Worm (Caenorhabditis elegans) whole organism, early embryonic: ENCODE results near the gene spk-1.

Experiments
- B0310.2 ChIP-seq: sonication (generic microtip); optimal IDR thresholded peaks from 2 replicates; lab custom pipeline; 2016; ENCODE audit warnings: mild to moderate bottlenecking, missing genetic modification characterization, missing compliant biosample characterization
- F13C5.2 ChIP-seq: sonication (generic microtip); optimal IDR thresholded peaks from 2 replicates; lab custom pipeline; 2017; ENCODE audit warnings: mild to moderate bottlenecking, missing genetic modification characterization, inconsistent platforms, missing compliant biosample characterization
- aly-1 ChIP-seq: sonication (generic microtip); optimal IDR thresholded peaks from 2 replicates; lab custom pipeline; 2016; ENCODE audit warnings: missing genetic modification characterization, missing compliant biosample characterization
- ama-1 ChIP-seq: fragments of 150-350 bp; optimal IDR thresholded peaks from 2 replicates; lab custom pipeline; 2014
- ceh-13 ChIP-seq: fragments of 200-800 bp; sonication (Bioruptor generic); optimal IDR thresholded peaks from 2 replicates; lab custom pipeline; 2018; ENCODE audit warnings: mild to moderate bottlenecking, missing genetic modification characterization, missing compliant biosample characterization
- ceh-36 ChIP-seq: sonication (generic microtip); optimal IDR thresholded peaks from 2 replicates; lab custom pipeline; 2016; ENCODE audit warnings: missing genetic modification characterization, inconsistent platforms, missing compliant biosample characterization
- ets-7 ChIP-seq: sonication (generic microtip); optimal IDR thresholded peaks from 2 replicates; lab custom pipeline; 2016; ENCODE audit warnings: missing genotype, missing genetic modification characterization, missing compliant biosample characterization
- flt-1 ChIP-seq: fragments of 200-800 bp; sonication (Bioruptor generic); IDR thresholded peaks from 2 replicates; pipeline ENCODE4 v1.3.6; 2022; ENCODE audit warnings: missing genetic modification characterization, missing compliant biosample characterization
- hmbx-1 ChIP-seq: sonication (generic microtip); optimal IDR thresholded peaks from 2 replicates; lab custom pipeline; 2016; ENCODE audit warnings: mild to moderate bottlenecking, missing genetic modification characterization, missing compliant biosample characterization
- hmg-4 ChIP-seq: fragments of 200-800 bp; sonication (Bioruptor generic); optimal IDR thresholded peaks from 2 replicates; lab custom pipeline; 2018; ENCODE audit warnings: mild to moderate bottlenecking, missing genetic modification characterization, missing compliant biosample characterization
- hnd-1 ChIP-seq: sonication (generic microtip); optimal IDR thresholded peaks from 2 replicates; lab custom pipeline; 2016; ENCODE audit warnings: missing genetic modification characterization, missing compliant biosample characterization
- pes-1 ChIP-seq: fragments of 200-800 bp; sonication (Bioruptor generic); IDR thresholded peaks from 2 replicates; pipeline ENCODE4 v1.3.6; 2022; ENCODE audit warnings: missing genetic modification reagents, missing genetic modification characterization, missing compliant biosample characterization
- scrt-1 ChIP-seq: fragments of 200-800 bp; sonication (Bioruptor generic); IDR thresholded peaks from 2 replicates; pipeline ENCODE4 v1.3.6; 2022; ENCODE audit warnings: missing genetic modification characterization, missing compliant biosample characterization
- sea-1 ChIP-seq: fragments of 200-800 bp; sonication (Bioruptor generic); conservative IDR thresholded peaks from 2 replicates; pipeline ENCODE4 v1.3.6; 2022; ENCODE audit warnings: missing genetic modification characterization, missing compliant biosample characterization
- tbx-11 ChIP-seq: fragments of 200-800 bp; sonication (Bioruptor generic); IDR thresholded peaks from 2 replicates; pipeline ENCODE4 v1.3.6; 2022; ENCODE audit warnings: missing genetic modification characterization, missing compliant biosample characterization
- tbx-37 ChIP-seq: fragments of 200-800 bp; sonication (Bioruptor generic); conservative IDR thresholded peaks from 2 replicates; pipeline ENCODE4 v1.3.6; 2022; ENCODE audit warnings: missing genetic modification reagents, missing genetic modification characterization, missing compliant biosample characterization
- tra-4 ChIP-seq: sonication (generic microtip); optimal IDR thresholded peaks from 2 replicates; lab custom pipeline; 2017; ENCODE audit warnings: missing genetic modification characterization, missing compliant biosample characterization

Gene spk-1

DNA sequence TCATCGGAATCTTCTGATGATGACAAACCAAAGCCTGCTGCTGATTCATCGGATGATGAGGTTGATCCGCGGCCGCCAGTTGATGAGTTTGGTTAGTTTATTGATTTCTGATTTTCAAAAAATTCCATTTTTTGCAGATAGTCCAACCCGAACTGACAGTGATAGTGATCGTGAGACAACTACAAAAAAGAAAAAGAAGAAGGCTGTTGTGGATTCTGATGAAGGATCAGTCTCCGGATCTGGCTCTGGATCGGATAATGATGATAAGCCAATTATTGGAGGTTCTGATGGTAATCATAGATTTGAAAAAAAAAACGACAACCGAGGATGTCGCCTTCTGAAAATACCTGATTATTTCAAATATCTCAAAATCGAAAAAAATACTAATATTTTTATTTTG is 39.7 kb downstream of the spk-1 start:
- no peak for TF ChIP-seq tra-4 (tag; lab: Kevin White, UChicago)
- TF ChIP-seq ets-7, result no peak
- no peak for TF ChIP-seq ama-1 (lab: Kevin White, UChicago)
- TF ChIP-seq hnd-1 (tag; lab: Kevin White, UChicago), result no peak
- no peak for TF ChIP-seq hmg-4 (GFP tag; lab: Kevin White, UChicago)
- no peak for TF ChIP-seq sea-1 (GFP tag; lab: Robert Waterston, UW)
- TF ChIP-seq pes-1 (GFP tag; lab: Robert Waterston, UW), result no peak
- no peak for TF ChIP-seq aly-1
- no peak for TF ChIP-seq tbx-11 (GFP tag; lab: Robert Waterston, UW)
- TF ChIP-seq hmbx-1 (tag; lab: Kevin White, UChicago), result no peak
- no peak for TF ChIP-seq ceh-13 (GFP tag; lab: Kevin White, UChicago)
- TF ChIP-seq B0310.2 (tag; lab: Kevin White, UChicago), result no peak
- TF ChIP-seq ceh-36 (tag; lab: Kevin White, UChicago), result no peak
- no peak for TF ChIP-seq F13C5.2
- TF ChIP-seq flt-1 (GFP tag; lab: Robert Waterston, UW), result no peak
- TF ChIP-seq scrt-1 (GFP tag; lab: Robert Waterston, UW), result no peak
- no peak for TF ChIP-seq tbx-37 (GFP tag; lab: Robert Waterston, UW)

DNA sequence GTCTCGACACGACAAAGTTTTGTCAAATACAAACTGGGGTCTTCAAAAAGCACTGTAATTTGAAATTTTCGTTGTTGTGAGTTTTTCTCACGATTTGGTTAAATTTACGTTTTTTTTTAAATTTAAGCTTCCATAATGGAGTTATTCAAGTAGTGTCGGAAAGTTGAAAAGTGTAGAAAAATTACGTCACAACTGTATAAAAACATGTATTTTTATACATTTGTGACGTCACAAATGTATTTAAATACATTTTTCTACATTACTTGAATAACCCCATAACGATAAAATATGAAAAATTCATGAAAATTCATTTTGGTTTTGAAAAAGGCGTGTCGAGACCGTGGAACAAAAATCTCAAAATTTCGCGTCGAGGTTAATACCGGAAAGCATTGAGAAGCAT is 41.0 kb downstream of the spk-1 start:
- no peak for TF ChIP-seq hnd-1 (tag; lab: Kevin White, UChicago)
- TF ChIP-seq ceh-36 (tag; lab: Kevin White, UChicago), result no peak
- TF ChIP-seq aly-1, result no peak
- TF ChIP-seq F13C5.2, result no peak
- TF ChIP-seq flt-1 (GFP tag; lab: Robert Waterston, UW), result no peak
- TF ChIP-seq B0310.2 (tag; lab: Kevin White, UChicago), result no peak
- TF ChIP-seq hmg-4 (GFP tag; lab: Kevin White, UChicago), result no peak
- no peak for TF ChIP-seq scrt-1 (GFP tag; lab: Robert Waterston, UW)

DNA sequence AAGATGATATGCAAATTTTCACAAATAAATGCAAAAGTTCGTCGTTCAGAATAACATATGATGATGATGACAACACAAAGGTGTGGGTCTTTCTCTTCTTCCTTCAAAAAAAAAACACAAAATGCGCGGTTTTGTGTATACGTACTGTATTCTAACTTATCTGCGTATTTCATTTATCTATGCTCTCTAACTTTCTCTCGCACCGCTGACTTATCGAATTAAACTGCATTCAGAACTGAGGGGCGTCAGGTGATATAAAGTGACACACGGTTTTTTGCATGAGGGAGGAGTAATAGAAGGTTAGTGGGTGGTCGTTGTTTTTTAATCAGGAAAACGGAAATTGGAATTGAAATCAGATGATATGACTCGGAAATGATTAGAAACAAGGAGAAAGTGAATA is 43.9 kb downstream of the spk-1 start, which contains the start of gene sod-4:
TSS of gene sod-4 (minus strand) at position 109 of the 400 bp plus-strand sequence.
- TF ChIP-seq aly-1, result no peak
- TF ChIP-seq ceh-36 (tag; lab: Kevin White, UChicago), result no peak
- TF ChIP-seq sea-1 (GFP tag; lab: Robert Waterston, UW), result no peak
- TF ChIP-seq B0310.2 (tag; lab: Kevin White, UChicago), result no peak
- TF ChIP-seq tbx-37 (GFP tag; lab: Robert Waterston, UW), result no peak
- no peak for TF ChIP-seq tbx-11 (GFP tag; lab: Robert Waterston, UW)

DNA sequence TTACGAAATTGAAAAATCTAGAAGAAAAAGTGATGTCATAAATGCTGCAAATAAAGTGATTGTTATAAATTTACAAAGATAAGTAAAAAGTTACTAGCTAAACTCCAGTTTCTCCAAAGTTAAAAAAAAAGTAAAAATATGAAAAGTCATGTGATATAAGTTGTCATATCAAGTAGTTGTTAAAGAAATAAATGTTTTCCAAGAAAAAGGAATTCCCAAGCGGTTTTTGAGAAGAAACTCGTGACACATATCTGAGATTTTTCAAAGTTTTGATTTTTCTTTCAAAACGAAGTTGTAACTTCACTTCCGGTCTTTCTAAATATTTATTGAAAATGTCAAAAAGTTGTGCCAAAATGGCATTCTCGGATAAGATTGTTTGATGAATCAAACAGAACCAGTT is 44.7 kb downstream of the spk-1 start:
- TF ChIP-seq ama-1 (lab: Kevin White, UChicago), result no peak
- TF ChIP-seq flt-1 (GFP tag; lab: Robert Waterston, UW), result no peak
- no peak for TF ChIP-seq aly-1
- TF ChIP-seq tbx-11 (GFP tag; lab: Robert Waterston, UW), result no peak
- no peak for TF ChIP-seq ets-7
- TF ChIP-seq tra-4 (tag; lab: Kevin White, UChicago), result no peak
- TF ChIP-seq ceh-36 (tag; lab: Kevin White, UChicago), result no peak
- no peak for TF ChIP-seq hmg-4 (GFP tag; lab: Kevin White, UChicago)
- no peak for TF ChIP-seq pes-1 (GFP tag; lab: Robert Waterston, UW)
- no peak for TF ChIP-seq scrt-1 (GFP tag; lab: Robert Waterston, UW)
- no peak for TF ChIP-seq B0310.2 (tag; lab: Kevin White, UChicago)
- no peak for TF ChIP-seq hmbx-1 (tag; lab: Kevin White, UChicago)
- no peak for TF ChIP-seq hnd-1 (tag; lab: Kevin White, UChicago)
- TF ChIP-seq F13C5.2, result no peak
- TF ChIP-seq ceh-13 (GFP tag; lab: Kevin White, UChicago), result no peak
- no peak for TF ChIP-seq tbx-37 (GFP tag; lab: Robert Waterston, UW)
- no peak for TF ChIP-seq sea-1 (GFP tag; lab: Robert Waterston, UW)

DNA sequence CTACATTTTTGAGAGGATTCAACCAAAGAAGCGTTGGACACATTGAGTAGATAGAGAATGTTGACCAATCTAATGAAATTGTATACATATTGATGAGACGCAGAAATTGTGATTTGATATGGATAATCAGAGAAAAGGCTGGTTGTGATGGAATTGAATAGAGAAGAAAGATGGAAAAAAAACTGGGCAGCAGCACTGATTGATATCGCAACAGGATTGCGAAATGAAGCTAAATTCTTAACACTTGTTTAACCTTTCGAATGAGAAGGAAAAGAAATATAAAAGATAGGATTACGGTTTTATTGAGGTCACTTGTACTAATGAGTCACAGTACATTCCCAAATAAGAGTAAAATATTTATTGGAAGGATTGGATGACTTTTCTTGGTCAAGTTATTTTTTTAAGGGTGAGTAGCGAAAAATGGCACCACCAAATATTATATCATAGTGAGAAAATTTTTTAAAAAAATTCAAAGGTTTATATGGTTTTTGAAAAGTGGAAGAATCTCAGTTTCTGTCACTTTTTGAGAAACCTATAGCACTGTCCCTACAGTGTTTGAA is 45.8 kb downstream of the spk-1 start:
- TF ChIP-seq hmg-4 (GFP tag; lab: Kevin White, UChicago), result no peak
- no peak for TF ChIP-seq ama-1 (lab: Kevin White, UChicago)
- TF ChIP-seq flt-1 (GFP tag; lab: Robert Waterston, UW), result no peak
- no peak for TF ChIP-seq tbx-37 (GFP tag; lab: Robert Waterston, UW)
- TF ChIP-seq aly-1, result no peak
- no peak for TF ChIP-seq hnd-1 (tag; lab: Kevin White, UChicago)
- no peak for TF ChIP-seq hmbx-1 (tag; lab: Kevin White, UChicago)
- TF ChIP-seq sea-1 (GFP tag; lab: Robert Waterston, UW), result no peak
- TF ChIP-seq scrt-1 (GFP tag; lab: Robert Waterston, UW), result no peak
- TF ChIP-seq pes-1 (GFP tag; lab: Robert Waterston, UW), result no peak

DNA sequence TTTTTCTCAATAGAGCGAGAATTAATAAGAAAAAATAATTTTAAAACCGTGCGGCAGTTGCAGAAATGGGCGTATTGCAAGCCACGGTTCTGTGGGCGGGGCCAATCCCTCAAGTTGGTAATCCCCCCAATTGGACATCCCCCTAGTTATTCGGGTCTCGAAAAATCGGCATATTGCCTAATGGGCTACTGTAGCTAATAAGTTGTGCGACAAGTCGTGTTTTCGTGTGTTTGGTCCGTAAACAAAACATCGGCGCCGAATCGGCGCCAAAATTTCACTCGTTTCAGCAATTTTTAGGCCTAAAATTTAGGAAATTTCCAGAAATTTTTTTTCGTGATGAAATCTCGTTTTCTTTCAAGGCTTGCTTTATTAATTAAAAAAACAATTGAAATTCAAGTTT is 47.9 kb downstream of the spk-1 start:
- TF ChIP-seq B0310.2 (tag; lab: Kevin White, UChicago) (no peak), aly-1 (no peak), hmg-4 (GFP tag; lab: Kevin White, UChicago) (no peak), ama-1 (lab: Kevin White, UChicago) (no peak), tbx-37 (GFP tag; lab: Robert Waterston, UW) (no peak), F13C5.2 (no peak), hnd-1 (tag; lab: Kevin White, UChicago) (no peak), ets-7 (no peak), ceh-13 (GFP tag; lab: Kevin White, UChicago) (no peak), scrt-1 (GFP tag; lab: Robert Waterston, UW) (no peak), pes-1 (GFP tag; lab: Robert Waterston, UW) (no peak), hmbx-1 (tag; lab: Kevin White, UChicago) (no peak)

DNA sequence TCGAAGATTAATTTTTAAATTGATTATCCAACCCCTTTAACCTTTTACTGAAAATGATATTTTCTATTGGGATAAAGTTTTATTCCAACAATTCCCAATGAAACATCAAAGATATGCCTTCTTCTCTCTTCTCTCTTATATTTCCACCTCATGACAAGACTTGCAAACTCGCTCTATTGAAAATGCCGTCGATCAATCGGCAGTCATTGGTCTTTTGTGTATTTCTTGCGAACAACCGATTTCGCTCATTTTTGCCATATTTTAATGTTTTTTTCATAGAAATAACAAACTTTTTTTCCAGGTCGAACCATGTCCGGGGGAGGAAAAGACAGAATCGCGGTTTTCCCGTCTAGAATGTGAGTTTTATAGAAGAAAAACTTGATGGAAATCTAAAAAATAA is 51.4 kb downstream of the spk-1 start, which contains the start of gene vha-14:
TSS of gene vha-14 (plus strand) at position 302 of the 400 bp plus-strand sequence.
- TF ChIP-seq F13C5.2, result peak; percentile 1
- TF ChIP-seq hmg-4 (GFP tag; lab: Kevin White, UChicago), result peak; percentile 6
- no peak for TF ChIP-seq aly-1
- TF ChIP-seq flt-1 (GFP tag; lab: Robert Waterston, UW), result no peak
